Fruit fly (Drosophila melanogaster): Measurements from ENCODE around the gene CG6707.

CG6707 gene

dm6 chr3L:9888630-9889130 lies 9.7 kb downstream of the CG6707 start, which contains the start of the genes Taf2 and CalpB (continued):
- TF ChIP-seq Ets65A (GFP tag): peak; percentile 54
- peak; percentile 87 for TF ChIP-seq CG32532 (GFP tag; IDR thresholded peaks at IDR 0.05)
- TF ChIP-seq Sox100B (GFP tag; optimal IDR thresholded peaks at IDR 0.05): peak; percentile 96
- peak; percentile 85 for TF ChIP-seq CG34422 (GFP tag; IDR thresholded peaks at IDR 0.05)
- TF ChIP-seq CG11560 (tag; IDR thresholded peaks at IDR 0.05): 0 out of 3 replicates have a peak, but pooled peaks have one; percentile 22
- TF ChIP-seq Deaf1 (tag; optimal IDR thresholded peaks at IDR 0.05): peak; percentile 82
- no peak for TF ChIP-seq jing (GFP tag; optimal IDR thresholded peaks at IDR 0.05)
- TF ChIP-seq tin (GFP tag; optimal IDR thresholded peaks at IDR 0.05): peak; percentile 79
- TF ChIP-seq CG42726 (GFP tag; IDR thresholded peaks at IDR 0.05; ENCODE audit: partially characterized antibody): no peak
- peak; percentile 60 for TF ChIP-seq sob (GFP tag; IDR thresholded peaks at IDR 0.05)
- no peak for TF ChIP-seq da (GFP tag; optimal IDR thresholded peaks at IDR 0.05)
- TF ChIP-seq CG7786 (GFP tag; optimal IDR thresholded peaks at IDR 0.05): peak; percentile 63
- TF ChIP-seq YL-1 (GFP tag; optimal IDR thresholded peaks at IDR 0.05): peak; percentile 87
- peak; percentile 96 for TF ChIP-seq kay (GFP tag; optimal IDR thresholded peaks at IDR 0.05)
- TF ChIP-seq wek (GFP tag; optimal IDR thresholded peaks at IDR 0.05): no peak
- TF ChIP-seq sens (GFP tag): peak; percentile 70
- TF ChIP-seq CG8924 (tag; optimal IDR thresholded peaks at IDR 0.05): peak; percentile 96
- peak; percentile 30 for TF ChIP-seq cato (GFP tag; optimal IDR thresholded peaks at IDR 0.05; ENCODE audit: borderline replicate concordance)
- peak; percentile 41 to 91 for TF ChIP-seq Hr51 (GFP tag; optimal IDR thresholded peaks at IDR 0.05)
- peak; percentile 90 for TF ChIP-seq Dek (tag; optimal IDR thresholded peaks at IDR 0.05)
- TF ChIP-seq Lim3 (GFP tag; IDR thresholded peaks at IDR 0.05): no peak
- TF ChIP-seq Bdp1 (GFP tag; optimal IDR thresholded peaks at IDR 0.05): peak; percentile 15
- TF ChIP-seq NC2α (GFP tag; optimal IDR thresholded peaks at IDR 0.05): no peak
- peak; percentile 7 for TF ChIP-seq CG4282 (GFP tag; optimal IDR thresholded peaks at IDR 0.05)
- TF ChIP-seq CG11504 (tag; optimal IDR thresholded peaks at IDR 0.05): peak; percentile 96
- peak; percentile 90 for TF ChIP-seq CG13424 (tag; optimal IDR thresholded peaks at IDR 0.05)
- TF ChIP-seq Hand (GFP tag; optimal IDR thresholded peaks at IDR 0.05): peak; percentile 31
- TF ChIP-seq CG9437 (GFP tag; optimal IDR thresholded peaks at IDR 0.05): peak; percentile 84
- peak; percentile 89 for TF ChIP-seq CG9727 (GFP tag; optimal IDR thresholded peaks at IDR 0.05)
- TF ChIP-seq CG1647 (GFP tag; optimal IDR thresholded peaks at IDR 0.05): no peak
- TF ChIP-seq CG18599 (GFP tag; optimal IDR thresholded peaks at IDR 0.05): peak; percentile 87
- peak; percentile 84 for TF ChIP-seq Fer2 (tag; optimal IDR thresholded peaks at IDR 0.05)
- TF ChIP-seq slbo (GFP tag; IDR thresholded peaks at IDR 0.05): peak; percentile 90
- TF ChIP-seq her (GFP tag; optimal IDR thresholded peaks at IDR 0.05): no peak
- no peak for TF ChIP-seq cas (GFP tag; IDR thresholded peaks at IDR 0.05)
- peak; percentile 88 for TF ChIP-seq Sox102F (GFP tag; optimal IDR thresholded peaks at IDR 0.05)
- peak; percentile 88 for TF ChIP-seq CG11695 (GFP tag; IDR thresholded peaks at IDR 0.05)
- no peak for TF ChIP-seq hbn (GFP tag; IDR thresholded peaks at IDR 0.05; ENCODE audit: partially characterized antibody)
- no peak for TF ChIP-seq CG15479 (GFP tag; optimal IDR thresholded peaks at IDR 0.05)
- no peak for TF ChIP-seq prd (optimal IDR thresholded peaks at IDR 0.05)
- TF ChIP-seq prd (GFP tag; IDR thresholded peaks at IDR 0.05): peak; percentile 78; the same call in 2 of the 3 replicates
- TF ChIP-seq Lpt (GFP tag; optimal IDR thresholded peaks at IDR 0.05): no peak
- peak; percentile 75 for TF ChIP-seq ATbp (GFP tag; optimal IDR thresholded peaks at IDR 0.05)
- peak; percentile 82 for TF ChIP-seq az2 (GFP tag; optimal IDR thresholded peaks at IDR 0.05)
- peak; percentile 59; the same call in 1 of the 2 replicates for TF ChIP-seq danr (GFP tag; IDR thresholded peaks at IDR 0.05)
- TF ChIP-seq CG32772 (GFP tag; IDR thresholded peaks at IDR 0.05): peak; percentile 82
- no peak for TF ChIP-seq Opbp (GFP tag; IDR thresholded peaks at IDR 0.05; ENCODE audit: partially characterized antibody)
- peak; percentile 27 for TF ChIP-seq CrebB (tag; optimal IDR thresholded peaks at IDR 0.05)
- no peak for TF ChIP-seq CG12219 (GFP tag; optimal IDR thresholded peaks at IDR 0.05)
- peak in 1 of 3 experiments; percentile 89 for TF ChIP-seq lola (GFP tag; optimal IDR thresholded peaks at IDR 0.05)

Measured in whole organism, embryonic.